Worm (Caenorhabditis elegans) whole organism, midembryonic: ENCODE data around the gene F56C4.1.

Experiments used
- T22C8.4 ChIP-seq: fragments of 200-800 bp; sonication (Bioruptor generic); IDR thresholded peaks from 2 replicates; pipeline ENCODE4 v1.3.6; 2022; ENCODE audit warnings: missing genetic modification characterization, missing compliant biosample characterization
- cog-1 ChIP-seq: sonication (generic microtip); optimal IDR thresholded peaks from 2 replicates; lab custom pipeline; 2016; ENCODE audit warnings: missing genetic modification characterization, missing compliant biosample characterization
- flt-1 ChIP-seq: fragments of 200-800 bp; sonication (Bioruptor generic); IDR thresholded peaks from 2 replicates; pipeline ENCODE4 v1.3.6; 2022; ENCODE audit warnings: missing genetic modification characterization, missing compliant biosample characterization
- klf-2 ChIP-seq: fragments of 200-800 bp; sonication (Bioruptor generic); conservative IDR thresholded peaks from 2 replicates; pipeline ENCODE4 v1.3.6; 2022; ENCODE audit warnings: missing genetic modification reagents, missing genetic modification characterization, missing compliant biosample characterization
- med-1 ChIP-seq: sonication (generic microtip); optimal IDR thresholded peaks from 2 replicates; lab custom pipeline; 2017; ENCODE audit warnings: missing genetic modification characterization, mild to moderate bottlenecking, missing compliant biosample characterization, antibody characterized with exemption, missing genetic modification reagents; ENCODE audit not compliant: insufficient read depth
- ref-1 ChIP-seq: fragments of 200-800 bp; sonication (Bioruptor generic); conservative IDR thresholded peaks from 2 replicates; pipeline ENCODE4 v1.3.6; 2022; ENCODE audit warnings: missing genetic modification reagents, missing genetic modification characterization, missing compliant biosample characterization
- tab-1 ChIP-seq: fragments of 200-800 bp; sonication (Bioruptor generic); IDR thresholded peaks from 2 replicates; pipeline ENCODE4 v1.3.6; 2022; ENCODE audit warnings: missing genetic modification characterization, missing compliant biosample characterization
- ztf-23 ChIP-seq: fragments of 200-800 bp; sonication (Bioruptor generic); IDR thresholded peaks from 2 replicates; pipeline ENCODE4 v1.3.6; 2022; ENCODE audit warnings: missing genetic modification reagents, missing genetic modification characterization, missing compliant biosample characterization
- ztf-29 ChIP-seq: fragments of 200-800 bp; sonication (Bioruptor generic); IDR thresholded peaks from 2 replicates; pipeline ENCODE4 v1.3.6; 2022; ENCODE audit warnings: missing genetic modification reagents, missing genetic modification characterization, missing compliant biosample characterization

Gene F56C4.1

ce11 chrIV:10609920-10610319 lies 26.8 kb upstream of the F56C4.1 start:
- no peak for TF ChIP-seq ztf-29 (GFP tag; lab: Robert Waterston, UW)
- no peak for TF ChIP-seq flt-1 (GFP tag; lab: Robert Waterston, UW)
- no peak for TF ChIP-seq T22C8.4 (GFP tag; lab: Robert Waterston, UW)
- no peak for TF ChIP-seq tab-1 (GFP tag; lab: Robert Waterston, UW)
- TF ChIP-seq klf-2 (GFP tag; lab: Robert Waterston, UW), result no peak
- no peak for TF ChIP-seq med-1 (GFP tag; lab: Kevin White, UChicago)
- no peak for TF ChIP-seq ref-1
- TF ChIP-seq cog-1, result no peak
- no peak for TF ChIP-seq ztf-23 (GFP tag; lab: Robert Waterston, UW)

ce11 chrIV:10612281-10612680 lies 24.5 kb upstream of the F56C4.1 start:
- TF ChIP-seq tab-1 (GFP tag; lab: Robert Waterston, UW) (no peak), klf-2 (GFP tag; lab: Robert Waterston, UW) (no peak), flt-1 (GFP tag; lab: Robert Waterston, UW) (no peak), ztf-23 (GFP tag; lab: Robert Waterston, UW) (no peak), T22C8.4 (GFP tag; lab: Robert Waterston, UW) (no peak), ref-1 (no peak), med-1 (GFP tag; lab: Kevin White, UChicago) (no peak)

- no peak for TF ChIP-seq ref-1
- TF ChIP-seq ztf-23 (GFP tag; lab: Robert Waterston, UW), result no peak
- no peak for TF ChIP-seq cog-1
- no peak for TF ChIP-seq ztf-29 (GFP tag; lab: Robert Waterston, UW)
- no peak for TF ChIP-seq med-1 (GFP tag; lab: Kevin White, UChicago)
- TF ChIP-seq klf-2 (GFP tag; lab: Robert Waterston, UW), result no peak
- no peak for TF ChIP-seq flt-1 (GFP tag; lab: Robert Waterston, UW)
- no peak for TF ChIP-seq tab-1 (GFP tag; lab: Robert Waterston, UW)
- no peak for TF ChIP-seq T22C8.4 (GFP tag; lab: Robert Waterston, UW)
Observed at ce11 chrIV:10614918-10615477, 21.8 kb upstream of the F56C4.1 start, which contains the start of gene ptr-14. ptr-14 (plus strand) TSS chrIV:10615427.

DNA sequence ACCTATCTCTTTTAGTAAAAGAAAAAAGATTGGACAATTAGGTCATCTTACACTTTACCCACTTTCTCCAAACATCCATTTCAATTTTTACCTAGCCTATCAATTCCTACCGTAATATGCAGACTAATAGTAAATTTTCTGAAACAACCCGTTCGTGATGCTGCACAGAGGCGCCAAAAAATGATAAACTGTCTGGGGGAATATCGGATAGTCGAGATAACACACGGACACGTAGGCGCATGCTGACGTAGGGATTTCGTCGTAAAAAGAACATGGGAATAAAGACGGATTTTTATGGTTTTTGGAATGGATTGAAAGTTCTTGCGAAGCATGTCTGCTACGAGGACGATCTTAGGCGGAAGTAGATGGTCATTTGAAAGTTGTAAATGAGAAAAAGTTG lies 20.4 kb upstream of the F56C4.1 start:
- TF ChIP-seq ref-1 (no peak), T22C8.4 (GFP tag; lab: Robert Waterston, UW) (no peak), klf-2 (GFP tag; lab: Robert Waterston, UW) (no peak), flt-1 (GFP tag; lab: Robert Waterston, UW) (no peak), tab-1 (GFP tag; lab: Robert Waterston, UW) (no peak), ztf-23 (GFP tag; lab: Robert Waterston, UW) (no peak), cog-1 (no peak), ztf-29 (GFP tag; lab: Robert Waterston, UW) (no peak)

DNA sequence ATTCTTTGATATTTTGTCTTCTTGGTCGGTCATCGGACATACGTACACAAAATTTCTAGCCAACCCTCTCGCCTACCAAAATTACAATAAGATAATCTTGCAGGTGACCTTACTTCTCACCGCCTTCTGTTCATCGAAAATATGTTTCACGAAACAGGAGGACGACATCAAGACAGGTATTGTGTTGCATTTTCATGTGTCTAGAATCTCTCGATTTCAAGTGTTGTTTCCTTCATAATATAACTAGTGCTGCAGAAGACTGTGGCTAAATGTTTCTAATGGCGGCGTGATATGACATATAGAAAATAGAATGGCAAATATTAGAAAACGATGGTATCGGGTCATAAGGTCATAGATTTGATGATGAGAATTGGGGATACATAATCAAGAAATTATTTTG lies 19.6 kb upstream of the F56C4.1 start:
- TF ChIP-seq cog-1 (no peak), klf-2 (GFP tag; lab: Robert Waterston, UW) (no peak), tab-1 (GFP tag; lab: Robert Waterston, UW) (no peak), T22C8.4 (GFP tag; lab: Robert Waterston, UW) (no peak), ztf-29 (GFP tag; lab: Robert Waterston, UW) (no peak), ztf-23 (GFP tag; lab: Robert Waterston, UW) (no peak), med-1 (GFP tag; lab: Kevin White, UChicago) (no peak), ref-1 (no peak), flt-1 (GFP tag; lab: Robert Waterston, UW) (no peak)

- no peak for TF ChIP-seq med-1 (GFP tag; lab: Kevin White, UChicago)
- no peak for TF ChIP-seq ztf-23 (GFP tag; lab: Robert Waterston, UW)
- TF ChIP-seq ztf-29 (GFP tag; lab: Robert Waterston, UW), result no peak
- no peak for TF ChIP-seq tab-1 (GFP tag; lab: Robert Waterston, UW)
- TF ChIP-seq cog-1, result no peak
- TF ChIP-seq klf-2 (GFP tag; lab: Robert Waterston, UW), result no peak
- no peak for TF ChIP-seq ref-1
- TF ChIP-seq T22C8.4 (GFP tag; lab: Robert Waterston, UW), result no peak
- TF ChIP-seq flt-1 (GFP tag; lab: Robert Waterston, UW), result no peak
Observed at ce11 chrIV:10620811-10621210, 15.9 kb upstream of the F56C4.1 start, which contains the start of gene R09H10.7. R09H10.7 (plus strand) TSS chrIV:10621111.

- TF ChIP-seq cog-1, result no peak
- TF ChIP-seq T22C8.4 (GFP tag; lab: Robert Waterston, UW), result no peak
- no peak for TF ChIP-seq flt-1 (GFP tag; lab: Robert Waterston, UW)
- TF ChIP-seq med-1 (GFP tag; lab: Kevin White, UChicago), result no peak
- no peak for TF ChIP-seq klf-2 (GFP tag; lab: Robert Waterston, UW)
- TF ChIP-seq tab-1 (GFP tag; lab: Robert Waterston, UW), result no peak
- no peak for TF ChIP-seq ztf-29 (GFP tag; lab: Robert Waterston, UW)
- no peak for TF ChIP-seq ztf-23 (GFP tag; lab: Robert Waterston, UW)
Observed at ce11 chrIV:10628724-10629123, 8.0 kb upstream of the F56C4.1 start, which contains the start of gene R09H10.5. R09H10.5 (minus strand) TSS chrIV:10628829.

DNA sequence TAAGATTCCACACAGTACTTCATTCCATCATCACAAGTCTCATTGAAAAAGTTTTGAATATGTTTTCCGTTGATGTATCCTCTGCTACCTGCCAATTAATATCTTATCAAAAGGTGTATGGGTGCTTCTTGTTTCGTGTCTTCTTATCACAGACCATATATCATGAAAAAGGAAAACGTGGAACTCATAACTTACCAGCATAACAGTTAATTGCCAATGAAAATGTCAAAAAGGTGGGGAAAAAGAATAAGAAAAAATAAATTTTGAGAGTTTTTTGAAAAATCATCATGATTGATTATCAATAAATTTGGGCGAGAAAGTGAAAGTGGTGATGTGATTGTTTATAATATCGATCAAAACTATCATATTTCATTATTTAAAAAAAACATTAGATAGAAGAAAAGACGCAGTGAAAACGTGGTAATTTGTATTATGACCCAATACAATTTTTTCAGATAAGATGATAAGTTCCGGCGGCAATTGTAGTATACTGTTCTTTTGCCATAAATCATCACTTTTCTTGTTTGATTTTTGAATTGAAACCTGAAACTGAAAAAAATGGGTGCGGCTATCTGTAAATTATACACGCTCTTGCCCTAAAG lies 5.7 kb upstream of the F56C4.1 start, which contains the start of gene F56C4.4:
F56C4.4 (minus strand) TSS at position 315 of the 602 bp plus-strand sequence.
- no peak for TF ChIP-seq klf-2 (GFP tag; lab: Robert Waterston, UW)
- TF ChIP-seq ref-1, result no peak
- TF ChIP-seq flt-1 (GFP tag; lab: Robert Waterston, UW), result no peak
- TF ChIP-seq tab-1 (GFP tag; lab: Robert Waterston, UW), result no peak
- no peak for TF ChIP-seq cog-1
- TF ChIP-seq ztf-23 (GFP tag; lab: Robert Waterston, UW), result no peak
- no peak for TF ChIP-seq ztf-29 (GFP tag; lab: Robert Waterston, UW)
- TF ChIP-seq T22C8.4 (GFP tag; lab: Robert Waterston, UW), result no peak
- TF ChIP-seq med-1 (GFP tag; lab: Kevin White, UChicago), result no peak

- TF ChIP-seq cog-1 (no peak), ztf-23 (GFP tag; lab: Robert Waterston, UW) (no peak), tab-1 (GFP tag; lab: Robert Waterston, UW) (no peak), med-1 (GFP tag; lab: Kevin White, UChicago) (no peak), flt-1 (GFP tag; lab: Robert Waterston, UW) (no peak), klf-2 (GFP tag; lab: Robert Waterston, UW) (no peak), ref-1 (no peak), T22C8.4 (GFP tag; lab: Robert Waterston, UW) (no peak), ztf-29 (GFP tag; lab: Robert Waterston, UW) (no peak)
Observed at ce11 chrIV:10638977-10639376, 2.2 kb downstream of the F56C4.1 start, which contains the start of gene F56C4.2. F56C4.2 (plus strand) TSS chrIV:10639277.
